Worm (Caenorhabditis elegans) whole organism, L4/young adult: Measurements from ENCODE around the gene snb-2.

ENCODE experiments used
- W03F9.2 ChIP-seq: fragments of 150-350 bp; optimal IDR thresholded peaks from 2 replicates; lab custom pipeline; 2014; ENCODE audit warnings: missing biosample characterization, missing genetic modification characterization
- dao-5 ChIP-seq: sonication (generic microtip); optimal IDR thresholded peaks from 2 replicates; lab custom pipeline; 2016; ENCODE audit warnings: missing genotype, missing genetic modification characterization, moderate library complexity, missing compliant biosample characterization

DNA sequence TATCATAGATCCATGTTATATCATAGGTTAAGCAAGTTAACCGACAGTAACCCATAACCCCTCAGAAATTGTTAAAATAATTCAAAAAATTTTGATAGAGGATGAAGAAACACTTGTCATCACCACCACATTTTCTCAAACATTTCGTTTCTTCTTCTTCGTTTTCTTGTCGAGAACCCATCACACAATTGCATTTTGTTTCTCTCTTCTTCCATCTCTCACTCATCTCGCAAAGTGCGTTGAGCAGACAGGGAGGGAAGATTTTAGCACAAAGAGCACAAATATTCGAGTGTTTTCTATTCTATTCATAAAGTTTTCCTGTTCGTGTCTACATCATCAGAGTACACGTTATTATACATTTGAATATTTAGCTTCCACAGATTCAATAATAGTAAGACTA is 31.3 kb downstream of the snb-2 start:
- TF ChIP-seq W03F9.2 (tag; lab: Kevin White, UChicago) (no peak), dao-5 (tag; lab: Kevin White, UChicago) (no peak)
